Worm (Caenorhabditis elegans): ENCODE data around the gene fbxa-201.

fbxa-201 gene

ce11 chrV:1955246-1955645 lies 19.9 kb upstream of the fbxa-201 start:
- TF ChIP-seq hlh-1 (tag; optimal IDR thresholded peaks at IDR 0.05) (no peak), mep-1 (tag; optimal IDR thresholded peaks at IDR 0.05) (no peak), nhr-237 (tag; optimal IDR thresholded peaks at IDR 0.05) (no peak), sptf-1 (tag; optimal IDR thresholded peaks at IDR 0.05) (no peak), ces-1 (GFP tag; optimal IDR thresholded peaks at IDR 0.05) (no peak), mls-2 (tag; optimal IDR thresholded peaks at IDR 0.05) (no peak), tbx-8 (GFP tag; optimal IDR thresholded peaks at IDR 0.05) (no peak), sem-2 (GFP tag; optimal IDR thresholded peaks at IDR 0.05) (no peak), nhr-12 (tag; optimal IDR thresholded peaks at IDR 0.05) (no peak), pha-4 (tag; optimal IDR thresholded peaks at IDR 0.05) (no peak), lsy-2 (tag; optimal IDR thresholded peaks at IDR 0.05) (no peak)

ce11 chrV:1957110-1957509 lies 18.0 kb upstream of the fbxa-201 start, which contains the start of gene fipr-25:
fipr-25 (plus strand) TSS chrV:1957410.
- TF ChIP-seq unc-39 (tag; optimal IDR thresholded peaks at IDR 0.05) (no peak), ceh-39 (tag; optimal IDR thresholded peaks at IDR 0.05) (no peak), hlh-1 (tag; optimal IDR thresholded peaks at IDR 0.05) (no peak)

- TF ChIP-seq sptf-1 (tag; optimal IDR thresholded peaks at IDR 0.05) (no peak), lin-13 (tag; optimal IDR thresholded peaks at IDR 0.05) (no peak), ceh-39 (tag; optimal IDR thresholded peaks at IDR 0.05) (no peak), elt-1 (tag; optimal IDR thresholded peaks at IDR 0.05; ENCODE audit: borderline replicate concordance, insufficient read depth) (no peak), ham-2 (GFP tag; optimal IDR thresholded peaks at IDR 0.05) (no peak), drap-1 (GFP tag; optimal IDR thresholded peaks at IDR 0.05) (no peak), tbx-8 (GFP tag; optimal IDR thresholded peaks at IDR 0.05) (no peak), ceh-83 (GFP tag; optimal IDR thresholded peaks at IDR 0.05) (no peak), sem-2 (GFP tag; optimal IDR thresholded peaks at IDR 0.05) (no peak), unc-62 (GFP tag; optimal IDR thresholded peaks at IDR 0.05) (no peak), nhr-2 (tag; optimal IDR thresholded peaks at IDR 0.05) (no peak), nhr-76 (tag; optimal IDR thresholded peaks at IDR 0.05) (no peak)
Measured at ce11 chrV:1961453-1961852, 13.7 kb upstream of the fbxa-201 start, which contains the start of gene Y40B10B.1. Y40B10B.1 (minus strand) TSS chrV:1961553.

- TF ChIP-seq blmp-1 (tag; optimal IDR thresholded peaks at IDR 0.05) (no peak), unc-39 (tag; optimal IDR thresholded peaks at IDR 0.05) (no peak), ztf-11 (tag; optimal IDR thresholded peaks at IDR 0.05) (no peak), lsy-2 (tag; optimal IDR thresholded peaks at IDR 0.05) (no peak), unc-120 (tag; optimal IDR thresholded peaks at IDR 0.05; ENCODE audit: poor library complexity, severe bottlenecking) (no peak), ceh-39 (tag; optimal IDR thresholded peaks at IDR 0.05) (no peak), sptf-1 (tag; optimal IDR thresholded peaks at IDR 0.05) (no peak), elt-3 (tag; optimal IDR thresholded peaks at IDR 0.05) (no peak), cnd-1 (tag; optimal IDR thresholded peaks at IDR 0.05) (no peak), ceh-83 (GFP tag; optimal IDR thresholded peaks at IDR 0.05) (no peak), bed-3 (GFP tag; optimal IDR thresholded peaks at IDR 0.05) (no peak), lin-13 (tag; optimal IDR thresholded peaks at IDR 0.05) (no peak), snpc-4 (tag; optimal IDR thresholded peaks at IDR 0.05) (no peak), M03D4.4 (tag; optimal IDR thresholded peaks at IDR 0.05) (no peak), nhr-237 (tag; optimal IDR thresholded peaks at IDR 0.05) (no peak), ceh-43 (GFP tag; optimal IDR thresholded peaks at IDR 0.05) (no peak), nhr-2 (tag; optimal IDR thresholded peaks at IDR 0.05) (no peak), elt-1 (tag; optimal IDR thresholded peaks at IDR 0.05; ENCODE audit: borderline replicate concordance, insufficient read depth) (no peak), nhr-28 (tag; optimal IDR thresholded peaks at IDR 0.05) (no peak), tbx-8 (GFP tag; optimal IDR thresholded peaks at IDR 0.05) (no peak)
Measured at ce11 chrV:1964806-1965205, 10.3 kb upstream of the fbxa-201 start, which contains the start of gene srj-15. srj-15 (minus strand) TSS chrV:1964906.

- no peak for TF ChIP-seq nhr-237 (tag; optimal IDR thresholded peaks at IDR 0.05)
- TF ChIP-seq unc-120 (tag; optimal IDR thresholded peaks at IDR 0.05; ENCODE audit: poor library complexity, severe bottlenecking), result no peak
- no peak for TF ChIP-seq ham-2 (GFP tag; optimal IDR thresholded peaks at IDR 0.05)
- TF ChIP-seq sptf-1 (tag; optimal IDR thresholded peaks at IDR 0.05), result no peak
- no peak for TF ChIP-seq snpc-4 (tag; optimal IDR thresholded peaks at IDR 0.05)
- no peak for TF ChIP-seq lin-32 (GFP tag; optimal IDR thresholded peaks at IDR 0.05)
- TF ChIP-seq sem-2 (GFP tag; optimal IDR thresholded peaks at IDR 0.05), result no peak
- TF ChIP-seq unc-39 (tag; optimal IDR thresholded peaks at IDR 0.05), result no peak
- TF ChIP-seq elt-3 (tag; optimal IDR thresholded peaks at IDR 0.05), result no peak
- TF ChIP-seq nhr-76 (tag; optimal IDR thresholded peaks at IDR 0.05), result no peak
- TF ChIP-seq lin-13 (tag; optimal IDR thresholded peaks at IDR 0.05), result no peak
- TF ChIP-seq hlh-1 (tag; optimal IDR thresholded peaks at IDR 0.05), result no peak
- no peak for TF ChIP-seq nhr-28 (tag; optimal IDR thresholded peaks at IDR 0.05)
- TF ChIP-seq ceh-83 (GFP tag; optimal IDR thresholded peaks at IDR 0.05), result no peak
Measured at ce11 chrV:1966962-1967361, 8.2 kb upstream of the fbxa-201 start.
